Worm (Caenorhabditis elegans) whole organism, L1 larva: ENCODE results near the gene math-18.
"Not testable (repeated sequence)": the region's sequence is repeated elsewhere in the genome, so short reads cannot be mapped to it uniquely, and the experiment has no call there.

Experiments
- C04F5.9 ChIP-seq: sonication (generic microtip); optimal IDR thresholded peaks from 2 replicates; lab custom pipeline; 2016; ENCODE audit warnings: missing genetic modification characterization, missing compliant biosample characterization
- C16A3.4 ChIP-seq: fragments of 150-350 bp; optimal IDR thresholded peaks from 2 replicates; lab custom pipeline; 2014; ENCODE audit warnings: missing biosample characterization, missing genetic modification characterization
- C34B4.2 ChIP-seq: sonication (generic microtip); optimal IDR thresholded peaks from 2 replicates; lab custom pipeline; 2017; ENCODE audit warnings: mild to moderate bottlenecking, missing genetic modification characterization, missing compliant biosample characterization
- F16B12.6 ChIP-seq: fragments of 150-350 bp; optimal IDR thresholded peaks from 2 replicates; lab custom pipeline; 2014; ENCODE audit warnings: missing biosample characterization, missing genetic modification characterization
- ceh-8 ChIP-seq: fragments of 200-800 bp; sonication (Bioruptor generic); optimal IDR thresholded peaks from 2 replicates; lab custom pipeline; 2018; ENCODE audit warnings: mild to moderate bottlenecking, missing genetic modification characterization, moderate library complexity, missing compliant biosample characterization
- ceh-90 ChIP-seq: sonication (generic microtip); optimal IDR thresholded peaks from 2 replicates; lab custom pipeline; 2016; ENCODE audit warnings: missing genetic modification characterization, missing compliant biosample characterization
- efl-1 ChIP-seq, 4 experiments: fragments of 150-350 bp; optimal IDR thresholded peaks in 3 of 4; peaks in 1 of 4; 1 replicate in 1 of 4; 2 replicates in 3 of 4; lab custom pipeline; 2014; ENCODE audit warnings: missing biosample characterization in 2 of 4, missing genetic modification characterization in 2 of 4, missing genetic modification reagents in 2 of 4
- egl-27 ChIP-seq, 2 experiments: fragments of 150-350 bp in 1 of 2; sonication (generic microtip); optimal IDR thresholded peaks; 3 replicates each; lab custom pipeline; 2017 to 2018; ENCODE audit warnings: missing biosample characterization in 2 of 2, missing genetic modification characterization in 2 of 2, missing genetic modification reagents in 2 of 2
- elt-2 ChIP-seq: sonication (generic microtip); optimal IDR thresholded peaks from 2 replicates; lab custom pipeline; 2016; ENCODE audit warnings: missing genetic modification characterization, mild to moderate bottlenecking, inconsistent platforms, missing compliant biosample characterization, missing genetic modification reagents
- ets-5 ChIP-seq: fragments of 200-800 bp; sonication (Bioruptor generic); IDR thresholded peaks from 2 replicates; pipeline ENCODE4 v1.3.6; 2022; ENCODE audit warnings: missing genetic modification characterization, missing compliant biosample characterization
- fkh-4 ChIP-seq: sonication (generic microtip); optimal IDR thresholded peaks from 2 replicates; lab custom pipeline; 2016; ENCODE audit warnings: missing compliant biosample characterization, missing genetic modification characterization, borderline replicate concordance
- grh-1 ChIP-seq: fragments of 200-800 bp; sonication (Bioruptor generic); IDR thresholded peaks from 2 replicates; pipeline ENCODE4 v1.3.6; 2022; ENCODE audit warnings: missing genetic modification reagents, missing genetic modification characterization, missing compliant biosample characterization
- hpl-2 ChIP-seq: fragments of 150-350 bp; optimal IDR thresholded peaks from 2 replicates; lab custom pipeline; 2014; ENCODE audit warnings: missing biosample characterization, missing genetic modification reagents, missing genetic modification characterization
- lin-13 ChIP-seq: fragments of 150-350 bp; optimal IDR thresholded peaks from 2 replicates; lab custom pipeline; 2014; ENCODE audit warnings: missing biosample characterization, missing genetic modification reagents, missing genetic modification characterization
- lin-14 ChIP-seq: fragments of 200-800 bp; sonication (Bioruptor generic); optimal IDR thresholded peaks from 2 replicates; lab custom pipeline; 2018; ENCODE audit warnings: mild to moderate bottlenecking, missing genetic modification characterization, moderate library complexity, missing compliant biosample characterization
- lin-35 ChIP-seq, 2 experiments: fragments of 150-350 bp; optimal IDR thresholded peaks; 2 replicates each; lab custom pipeline; 2014; ENCODE audit warnings: missing biosample characterization in 2 of 2, missing genetic modification characterization in 2 of 2, missing genetic modification reagents in 2 of 2
- lsy-2 ChIP-seq, 2 experiments: fragments of 150-350 bp; optimal IDR thresholded peaks; 2 replicates each; lab custom pipeline; 2014; ENCODE audit warnings: missing biosample characterization in 2 of 2, missing genetic modification characterization in 2 of 2
- mep-1 ChIP-seq: fragments of 150-350 bp; optimal IDR thresholded peaks from 2 replicates; lab custom pipeline; 2014; ENCODE audit warnings: missing biosample characterization, missing genetic modification characterization
- nhr-11 ChIP-seq: fragments of 150-350 bp; optimal IDR thresholded peaks from 2 replicates; lab custom pipeline; 2014; ENCODE audit warnings: missing biosample characterization, missing genetic modification characterization
- nhr-12 ChIP-seq: sonication (generic microtip); optimal IDR thresholded peaks from 2 replicates; lab custom pipeline; 2017; ENCODE audit warnings: missing biosample characterization, missing genetic modification characterization
- nhr-28 ChIP-seq: fragments of 150-350 bp; optimal IDR thresholded peaks from 2 replicates; lab custom pipeline; 2014; ENCODE audit warnings: missing biosample characterization, missing genetic modification characterization
- nhr-47 ChIP-seq: sonication (generic microtip); optimal IDR thresholded peaks from 2 replicates; lab custom pipeline; 2016; ENCODE audit warnings: mild to moderate bottlenecking, missing genetic modification characterization, moderate library complexity, missing compliant biosample characterization
- nhr-71 ChIP-seq: sonication (generic microtip); optimal IDR thresholded peaks from 2 replicates; lab custom pipeline; 2016; ENCODE audit warnings: mild to moderate bottlenecking, missing genetic modification characterization, moderate library complexity, missing compliant biosample characterization
- nhr-77 ChIP-seq: fragments of 150-350 bp; optimal IDR thresholded peaks from 2 replicates; lab custom pipeline; 2014; ENCODE audit warnings: missing biosample characterization, missing genetic modification characterization
- nhr-85 ChIP-seq: sonication (generic microtip); peaks from one replicate; lab custom pipeline; 2016; ENCODE audit warnings: missing genetic modification characterization, inconsistent platforms, missing compliant biosample characterization
- pqm-1 ChIP-seq: sonication (generic microtip); optimal IDR thresholded peaks from 3 replicates; lab custom pipeline; 2017; ENCODE audit warnings: missing biosample characterization, missing genetic modification characterization
- snpc-4 ChIP-seq: fragments of 150-350 bp; optimal IDR thresholded peaks from 2 replicates; lab custom pipeline; 2014; ENCODE audit warnings: missing biosample characterization, missing genetic modification characterization
- sox-4 ChIP-seq: sonication (generic microtip); optimal IDR thresholded peaks from 2 replicates; lab custom pipeline; 2016; ENCODE audit warnings: missing genetic modification characterization, missing compliant biosample characterization
- sup-37 ChIP-seq: fragments of 200-800 bp; sonication (Bioruptor generic); optimal IDR thresholded peaks from 2 replicates; lab custom pipeline; 2018; ENCODE audit warnings: mild to moderate bottlenecking, missing genetic modification characterization, missing compliant biosample characterization
- tbx-2 ChIP-seq: sonication (generic microtip); optimal IDR thresholded peaks from 2 replicates; lab custom pipeline; 2016; ENCODE audit warnings: missing genetic modification characterization, missing compliant biosample characterization
- tlp-1 ChIP-seq: fragments of 150-350 bp; optimal IDR thresholded peaks from 2 replicates; lab custom pipeline; 2014; ENCODE audit warnings: missing biosample characterization, missing genetic modification characterization
- unc-30 ChIP-seq: sonication (generic microtip); optimal IDR thresholded peaks from 2 replicates; lab custom pipeline; 2017; ENCODE audit warnings: missing biosample characterization, missing genetic modification characterization
- unc-62 ChIP-seq: fragments of 150-350 bp; optimal IDR thresholded peaks from 2 replicates; lab custom pipeline; 2014; ENCODE audit warnings: missing biosample characterization, missing genetic modification reagents, missing genetic modification characterization
- vab-15 ChIP-seq: sonication (generic microtip); optimal IDR thresholded peaks from 2 replicates; lab custom pipeline; 2017; ENCODE audit warnings: missing genotype, mild to moderate bottlenecking, missing genetic modification characterization, missing compliant biosample characterization
- zip-4 ChIP-seq: fragments of 200-800 bp; sonication (Bioruptor generic); optimal IDR thresholded peaks from 2 replicates; lab custom pipeline; 2018; ENCODE audit warnings: mild to moderate bottlenecking, missing genetic modification characterization, moderate library complexity, missing compliant biosample characterization
- ztf-11 ChIP-seq, 2 experiments: sonication (generic microtip); optimal IDR thresholded peaks; 2 replicates each; lab custom pipeline; 2016 to 2017; ENCODE audit warnings: missing genetic modification characterization in 2 of 2, missing biosample characterization in 1 of 2, missing compliant biosample characterization in 1 of 2

The math-18 gene

ce11 chrII:2145566-2145965 lies 8.2 kb upstream of the math-18 start, which contains the start of gene C40A11.6:
C40A11.6 (minus strand) TSS chrII:2145666.
- TF ChIP-seq lsy-2 (tag; optimal IDR thresholded peaks at IDR 0.05; lab: Kevin White, UChicago): no peak

ce11 chrII:2146900-2147375 lies 6.9 kb upstream of the math-18 start, which contains the start of gene C40A11.2:
C40A11.2 (plus strand) TSS chrII:2146950.
- TF ChIP-seq nhr-28 (tag; lab: Kevin White, UChicago) (no peak), fkh-4 (tag; lab: Kevin White, UChicago) (no peak), efl-1 (optimal IDR thresholded peaks at IDR 0.05; lab: Kevin White, UChicago) (no peak), efl-1 (GFP tag; optimal IDR thresholded peaks at IDR 0.05 in 1 of 2; lab: Kevin White, UChicago) (peak in 1 of 2 experiments; percentile 5), tbx-2 (tag; lab: Kevin White, UChicago) (no peak), nhr-12 (no peak), snpc-4 (tag; lab: Kevin White, UChicago) (no peak), F16B12.6 (tag; lab: Kevin White, UChicago) (no peak), ceh-8 (GFP tag; lab: Kevin White, UChicago) (no peak)

ce11 chrII:2150485-2150985 lies 3.3 kb upstream of the math-18 start, which contains the start of the genes C40A11.7 and C40A11.8:
C40A11.7 (minus strand) TSS chrII:2150585.
C40A11.8 (minus strand) TSS chrII:2150935.
- TF ChIP-seq nhr-71 (tag; lab: Kevin White, UChicago) (no peak), nhr-47 (tag; lab: Kevin White, UChicago) (no peak), sup-37 (no peak)
- TF ChIP-seq, all 84 proteins: peak for 0

- TF ChIP-seq C34B4.2 (tag; lab: Kevin White, UChicago): no peak
- no peak for TF ChIP-seq unc-30 (tag; lab: Kevin White, UChicago)
- TF ChIP-seq ceh-8 (GFP tag; lab: Kevin White, UChicago): no peak
- TF ChIP-seq ceh-90: no peak
- TF ChIP-seq elt-2 (tag; lab: Kevin White, UChicago): peak; percentile 38
- no peak for TF ChIP-seq tlp-1 (tag; lab: Kevin White, UChicago)
- no peak for TF ChIP-seq sox-4 (tag; lab: Kevin White, UChicago)
- no peak for TF ChIP-seq lin-35 (GFP tag; optimal IDR thresholded peaks at IDR 0.05; lab: Kevin White, UChicago)
- TF ChIP-seq efl-1 (optimal IDR thresholded peaks at IDR 0.05; lab: Kevin White, UChicago): no peak
- peak in 1 of 2 experiments; percentile 70 for TF ChIP-seq efl-1 (GFP tag; optimal IDR thresholded peaks at IDR 0.05 in 1 of 2; lab: Kevin White, UChicago)
- TF ChIP-seq mep-1 (tag; lab: Kevin White, UChicago): no peak
- TF ChIP-seq C16A3.4 (tag; lab: Kevin White, UChicago): no peak
- no peak for TF ChIP-seq nhr-47 (tag; lab: Kevin White, UChicago)
These were observed 1.4 kb upstream of the math-18 start for ce11 chrII:2152455-2152854.

ce11 chrII:2163370-2163882 lies 9.6 kb downstream of the math-18 start, which contains the start of gene C33C12.11:
C33C12.11 (minus strand) TSS chrII:2163832.
- not testable (repeated sequence) for TF ChIP-seq fkh-4 (tag; lab: Kevin White, UChicago); zip-4; hpl-2 (GFP tag; lab: Kevin White, UChicago)
- TF ChIP-seq, all 84 proteins: peak for 0; not testable (repeated sequence) for 84

ce11 chrII:2166376-2166775 lies 12.6 kb downstream of the math-18 start, which contains the start of gene C33C12.4:
C33C12.4 (minus strand) TSS chrII:2166476.
- TF ChIP-seq hpl-2 (GFP tag; lab: Kevin White, UChicago): no peak
- TF ChIP-seq unc-62 (GFP tag; lab: Kevin White, UChicago): no peak
- TF ChIP-seq C34B4.2 (tag; lab: Kevin White, UChicago): no peak
- no peak for TF ChIP-seq lin-14 (GFP tag; lab: Kevin White, UChicago)
- TF ChIP-seq lin-13 (GFP tag; lab: Kevin White, UChicago): no peak
- no peak for TF ChIP-seq C04F5.9
- TF ChIP-seq nhr-77 (tag; lab: Kevin White, UChicago): no peak
- no peak for TF ChIP-seq nhr-85 (tag; lab: Kevin White, UChicago)
- no peak for TF ChIP-seq pqm-1 (tag; lab: Kevin White, UChicago)
- no peak for TF ChIP-seq lsy-2 (tag; optimal IDR thresholded peaks at IDR 0.05; lab: Kevin White, UChicago)
- TF ChIP-seq ztf-11 (tag; optimal IDR thresholded peaks at IDR 0.05; lab: Kevin White, UChicago): no peak
- TF ChIP-seq ets-5 (GFP tag; lab: Robert Waterston, UW): no peak
- TF ChIP-seq egl-27 (tag; optimal IDR thresholded peaks at IDR 0.05; lab: Kevin White, UChicago): no peak
- no peak for TF ChIP-seq mep-1 (tag; lab: Kevin White, UChicago)
- no peak for TF ChIP-seq nhr-12
- TF ChIP-seq nhr-11 (tag; lab: Kevin White, UChicago): no peak
- no peak for TF ChIP-seq vab-15 (tag; lab: Kevin White, UChicago)
- no peak for TF ChIP-seq grh-1 (GFP tag; lab: Robert Waterston, UW)
- no peak for TF ChIP-seq elt-2 (tag; lab: Kevin White, UChicago)
